Fruit fly (Drosophila melanogaster) whole organism, embryonic: ENCODE data around the gene CG44004.

Source experiments
- CG18011 ChIP-seq: fragments of 200-800 bp; sonication (Bioruptor generic); optimal IDR thresholded peaks from 2 replicates; lab custom pipeline; 2017; ENCODE audit warnings: missing biosample characterization, missing genetic modification characterization, mild to moderate bottlenecking, moderate library complexity, missing genotype
- Dll ChIP-seq: fragments of 200-800 bp; sonication (Bioruptor generic); IDR thresholded peaks from 4 replicates; pipeline ENCODE4 v1.3.6; 2022; ENCODE audit warnings: missing biosample characterization, missing genetic modification characterization; ENCODE audit not compliant: partially characterized antibody
- Hmr ChIP-seq: fragments of 200-800 bp; sonication (Bioruptor generic); optimal IDR thresholded peaks from 3 replicates; lab custom pipeline; 2017; ENCODE audit warnings: mild to moderate bottlenecking, missing biosample characterization, missing genetic modification reagents, missing genetic modification characterization
- Med ChIP-seq: fragments of 200-800 bp; sonication (Bioruptor generic); peaks from one replicate; lab custom pipeline; 2016; ENCODE audit warnings: missing biosample characterization, missing genetic modification characterization, mild to moderate bottlenecking, inconsistent platforms, moderate library complexity
- Nf-YC ChIP-seq: fragments of 200-800 bp; optimal IDR thresholded peaks from 3 replicates; lab custom pipeline; 2019; ENCODE audit warnings: missing biosample characterization, mild to moderate bottlenecking, missing genetic modification characterization, moderate library complexity
- caup ChIP-seq: fragments of 200-800 bp; sonication (Bioruptor generic); optimal IDR thresholded peaks from 3 replicates; lab custom pipeline; 2017; ENCODE audit warnings: missing biosample characterization, mild to moderate bottlenecking, missing genetic modification characterization, moderate library complexity; ENCODE audit not compliant: severe bottlenecking
- p53 ChIP-seq: fragments of 200-800 bp; sonication (Bioruptor generic); optimal IDR thresholded peaks from 2 replicates; lab custom pipeline; 2016; ENCODE audit warnings: missing biosample characterization, missing genetic modification characterization

dm6 chr3L:18057033-18057432, 16.6 kb downstream of the CG44004 start:
- TF ChIP-seq Nf-YC (tag; lab: Kevin White, UChicago): no peak
- no peak for TF ChIP-seq caup (GFP tag; lab: Kevin White, UChicago)
- TF ChIP-seq Dll (GFP tag; lab: Robert Waterston, UW): no peak
- no peak for TF ChIP-seq CG18011 (GFP tag; lab: Kevin White, UChicago)
- TF ChIP-seq Hmr (GFP tag; lab: Kevin White, UChicago): no peak
- TF ChIP-seq p53 (GFP tag; lab: Kevin White, UChicago): no peak
- no peak for TF ChIP-seq Med
